Fruit fly (Drosophila melanogaster): ENCODE measurements around the gene mdy.
A peak's percentile ranks its signal among the peaks of the same experiment; 100 is the strongest.

Gene mdy

dm6 chr2L:16817421-16818101 lies 1.1 kb downstream of the mdy start (continued):
- TF ChIP-seq CG7963 (GFP tag; IDR thresholded peaks at IDR 0.05; ENCODE audit: partially characterized antibody): no peak
- TF ChIP-seq bab2 (GFP tag; optimal IDR thresholded peaks at IDR 0.05): peak; percentile 12
- TF ChIP-seq CG13287 (GFP tag; IDR thresholded peaks at IDR 0.05; ENCODE audit: partially characterized antibody): no peak
- no peak for TF ChIP-seq CG9215 (GFP tag; IDR thresholded peaks at IDR 0.05)
- no peak for TF ChIP-seq CkIIα-i1 (GFP tag; IDR thresholded peaks at IDR 0.05)
- no peak for TF ChIP-seq jing (GFP tag; optimal IDR thresholded peaks at IDR 0.05)
- TF ChIP-seq sob (GFP tag; IDR thresholded peaks at IDR 0.05): peak; percentile 30; the same call in 1 of the 2 replicates
- no peak for TF ChIP-seq CG10979 (tag; optimal IDR thresholded peaks at IDR 0.05)
- TF ChIP-seq nau (GFP tag; optimal IDR thresholded peaks at IDR 0.05): no peak
- no peak for TF ChIP-seq Lpt (GFP tag; optimal IDR thresholded peaks at IDR 0.05)
- TF ChIP-seq Xrp1 (GFP tag; IDR thresholded peaks at IDR 0.05): no peak
- no peak for TF ChIP-seq esg (GFP tag; conservative IDR thresholded peaks at IDR 0.05)
- TF ChIP-seq H15 (GFP tag; IDR thresholded peaks at IDR 0.05): 0 out of 3 replicates have a peak, but pooled peaks have one; percentile 17
- no peak for TF ChIP-seq cwo (GFP tag; optimal IDR thresholded peaks at IDR 0.05)
- TF ChIP-seq Stat92E (GFP tag; optimal IDR thresholded peaks at IDR 0.05): no peak
- TF ChIP-seq eve (GFP tag; optimal IDR thresholded peaks at IDR 0.05): no peak
- TF ChIP-seq NfI (GFP tag; optimal IDR thresholded peaks at IDR 0.05): no peak
- no peak for TF ChIP-seq Abd-B (GFP tag; optimal IDR thresholded peaks at IDR 0.05)
- peak; percentile 3 for TF ChIP-seq Camta (GFP tag; optimal IDR thresholded peaks at IDR 0.05)
- TF ChIP-seq ac (GFP tag; optimal IDR thresholded peaks at IDR 0.05): no peak
- no peak for TF ChIP-seq sima (GFP tag; optimal IDR thresholded peaks at IDR 0.05)
- TF ChIP-seq CG17568 (GFP tag; optimal IDR thresholded peaks at IDR 0.05): no peak
- TF ChIP-seq ase (GFP tag; IDR thresholded peaks at IDR 0.05): no peak
- no peak for TF ChIP-seq Ravus (GFP tag; IDR thresholded peaks at IDR 0.05)
- no peak for TF ChIP-seq ssp (GFP tag; IDR thresholded peaks at IDR 0.05)
- TF ChIP-seq CG34376 (GFP tag; optimal IDR thresholded peaks at IDR 0.05): peak; percentile 22
- no peak for TF ChIP-seq CG4328 (GFP tag; optimal IDR thresholded peaks at IDR 0.05)
- TF ChIP-seq CG2202 (tag; optimal IDR thresholded peaks at IDR 0.05): no peak
- TF ChIP-seq Doc3 (GFP tag; IDR thresholded peaks at IDR 0.05; ENCODE audit: partially characterized antibody): no peak
- TF ChIP-seq CG17186 (GFP tag; optimal IDR thresholded peaks at IDR 0.05): no peak
- no peak for TF ChIP-seq klu (GFP tag; IDR thresholded peaks at IDR 0.05)
- TF ChIP-seq CG6175 (GFP tag; IDR thresholded peaks at IDR 0.05): peak; percentile 62; the same call in 1 of the 3 replicates
- TF ChIP-seq run (tag; optimal IDR thresholded peaks at IDR 0.05): no peak
- no peak for TF ChIP-seq nerfin-2 (GFP tag; IDR thresholded peaks at IDR 0.05; ENCODE audit: partially characterized antibody)
- TF ChIP-seq trh (GFP tag; optimal IDR thresholded peaks at IDR 0.05): no peak
- TF ChIP-seq CG33557 (GFP tag; optimal IDR thresholded peaks at IDR 0.05): no peak
- TF ChIP-seq CG11696 (GFP tag; IDR thresholded peaks at IDR 0.05): no peak
- no peak for TF ChIP-seq CG42726 (GFP tag; IDR thresholded peaks at IDR 0.05; ENCODE audit: partially characterized antibody)
- TF ChIP-seq dmrt99B (tag; optimal IDR thresholded peaks at IDR 0.05): peak; percentile 6
- peak; percentile 91 for TF ChIP-seq Med (GFP tag)
- peak; percentile 94 for TF ChIP-seq Ets65A (GFP tag)
- TF ChIP-seq tap (tag; optimal IDR thresholded peaks at IDR 0.05): no peak
- no peak for TF ChIP-seq Dp (GFP tag; optimal IDR thresholded peaks at IDR 0.05)
- TF ChIP-seq sr (GFP tag; IDR thresholded peaks at IDR 0.05): no peak
- no peak for TF ChIP-seq nerfin-1 (tag; optimal IDR thresholded peaks at IDR 0.05)
- no peak for TF ChIP-seq toy (GFP tag; IDR thresholded peaks at IDR 0.05)
- no peak for TF ChIP-seq CG30020 (tag; optimal IDR thresholded peaks at IDR 0.05)
- TF ChIP-seq rib (GFP tag; IDR thresholded peaks at IDR 0.05): no peak
- peak; percentile 37; the same call in 2 of the 3 replicates for TF ChIP-seq row (GFP tag; IDR thresholded peaks at IDR 0.05)
- no peak for TF ChIP-seq CG3065 (GFP tag; optimal IDR thresholded peaks at IDR 0.05)
